Worm (Caenorhabditis elegans): ENCODE measurements around the gene Y54G11A.17.

Gene Y54G11A.17

DNA sequence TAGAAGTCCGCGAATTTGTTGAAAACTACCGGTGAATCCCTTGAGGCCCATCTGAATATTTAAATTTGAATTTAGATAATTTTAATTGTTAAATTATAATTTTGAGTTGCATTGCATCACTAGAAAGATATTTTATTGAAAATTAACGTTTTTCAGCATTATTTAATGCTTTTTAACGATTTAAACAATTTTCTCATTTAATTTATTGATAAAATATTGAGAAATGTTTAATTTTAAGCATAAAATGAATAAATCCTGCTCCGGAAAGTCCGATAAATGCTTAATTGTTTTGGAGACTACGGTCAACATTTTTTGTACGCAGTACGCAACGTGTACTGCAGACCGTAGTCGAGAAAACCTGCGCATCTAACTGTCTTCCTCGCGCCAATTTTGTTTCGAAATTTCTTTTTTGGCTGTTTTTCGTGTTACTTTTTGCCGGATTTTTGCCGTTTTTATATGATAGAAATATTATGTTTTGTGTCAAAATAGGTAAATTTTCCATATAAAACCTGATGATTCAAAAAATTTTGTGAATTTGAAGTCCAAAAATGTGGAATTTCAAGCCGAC lies at the start of gene Y54G11A.17, which contains the start of the genes lin-7 and elof-1:
Gene Y54G11A.17, minus strand, starts transcription at position 51 of the 568 bp plus-strand sequence.
Gene lin-7, minus strand, starts transcription at position 51 of the 568 bp plus-strand sequence.
Gene elof-1, plus strand, starts transcription at position 383 of the 568 bp plus-strand sequence.
- TF ChIP-seq klf-2 (GFP tag; conservative IDR thresholded peaks at IDR 0.05) (no peak), ztf-23 (GFP tag; IDR thresholded peaks at IDR 0.05) (peak; percentile 59; the same call in 1 of the 2 replicates), tab-1 (GFP tag; IDR thresholded peaks at IDR 0.05) (no peak), T22C8.4 (GFP tag; IDR thresholded peaks at IDR 0.05) (no peak), ztf-29 (GFP tag; IDR thresholded peaks at IDR 0.05) (no peak), med-1 (GFP tag; optimal IDR thresholded peaks at IDR 0.05; ENCODE audit: insufficient read depth) (no peak), flt-1 (GFP tag; IDR thresholded peaks at IDR 0.05) (peak; percentile 67), cog-1 (tag; optimal IDR thresholded peaks at IDR 0.05) (peak; percentile 15), ref-1 (GFP tag; conservative IDR thresholded peaks at IDR 0.05) (no peak)

ce11 chrII:14393766-14394165 lies 44.6 kb upstream of the Y54G11A.17 start:
- TF ChIP-seq klf-2 (GFP tag; conservative IDR thresholded peaks at IDR 0.05) (no peak), ref-1 (GFP tag; conservative IDR thresholded peaks at IDR 0.05) (no peak), ztf-29 (GFP tag; IDR thresholded peaks at IDR 0.05) (no peak), ztf-23 (GFP tag; IDR thresholded peaks at IDR 0.05) (no peak), med-1 (GFP tag; optimal IDR thresholded peaks at IDR 0.05; ENCODE audit: insufficient read depth) (no peak), T22C8.4 (GFP tag; IDR thresholded peaks at IDR 0.05) (no peak), cog-1 (tag; optimal IDR thresholded peaks at IDR 0.05) (no peak), flt-1 (GFP tag; IDR thresholded peaks at IDR 0.05) (no peak), tab-1 (GFP tag; IDR thresholded peaks at IDR 0.05) (no peak)

DNA sequence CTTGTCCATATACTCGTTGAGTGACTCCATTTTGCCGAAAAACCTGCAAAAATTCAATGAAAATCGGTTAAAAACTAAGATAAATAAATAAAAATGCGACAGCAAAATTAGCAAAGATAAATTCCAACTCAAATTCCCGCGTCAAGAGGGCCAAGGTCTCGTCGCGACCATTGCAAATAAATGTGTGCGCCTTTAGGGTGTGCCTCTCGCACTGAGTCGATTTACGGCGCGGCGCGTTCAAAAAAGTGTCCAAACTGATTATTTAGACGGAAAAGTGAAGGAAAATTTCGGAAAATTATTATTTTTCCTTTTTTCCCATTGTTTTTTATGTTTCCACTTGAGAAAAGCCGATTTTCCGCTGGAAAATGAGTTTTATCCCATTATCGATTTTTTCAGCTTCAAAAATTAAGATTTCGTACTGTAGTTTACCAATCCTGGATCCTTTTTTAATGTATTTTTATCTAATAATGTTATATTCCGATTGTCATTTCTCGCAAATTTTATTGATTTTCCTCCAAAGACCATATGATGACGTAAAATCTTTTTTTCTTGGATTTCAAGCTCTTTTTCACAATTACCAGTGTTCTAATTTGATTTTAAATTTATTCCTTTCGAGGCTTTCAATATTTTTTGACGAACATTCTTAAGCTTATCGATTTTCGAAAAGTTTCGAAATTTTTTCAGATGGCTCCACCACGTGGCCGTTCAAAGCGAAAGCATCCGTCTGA lies 41.0 kb upstream of the Y54G11A.17 start, which contains the start of the genes kbp-3 and nurf-1:
Gene kbp-3, minus strand, starts transcription at position 43 of the 728 bp plus-strand sequence.
Gene nurf-1, plus strand, starts transcription at position 678 of the 728 bp plus-strand sequence.
- no peak for TF ChIP-seq ztf-29 (GFP tag; IDR thresholded peaks at IDR 0.05)
- TF ChIP-seq T22C8.4 (GFP tag; IDR thresholded peaks at IDR 0.05) = peak; percentile 54; the same call in 1 of the 2 replicates

ce11 chrII:14388213-14388612 lies 39.0 kb upstream of the Y54G11A.17 start, which contains the start of gene F26H11.8:
Gene F26H11.8 (plus strand): TSS chrII:14388513.
- TF ChIP-seq cog-1 (tag; optimal IDR thresholded peaks at IDR 0.05) (no peak), ref-1 (GFP tag; conservative IDR thresholded peaks at IDR 0.05) (no peak), flt-1 (GFP tag; IDR thresholded peaks at IDR 0.05) (no peak), ztf-29 (GFP tag; IDR thresholded peaks at IDR 0.05) (no peak), tab-1 (GFP tag; IDR thresholded peaks at IDR 0.05) (no peak), ztf-23 (GFP tag; IDR thresholded peaks at IDR 0.05) (no peak), T22C8.4 (GFP tag; IDR thresholded peaks at IDR 0.05) (no peak), med-1 (GFP tag; optimal IDR thresholded peaks at IDR 0.05; ENCODE audit: insufficient read depth) (no peak), klf-2 (GFP tag; conservative IDR thresholded peaks at IDR 0.05) (no peak)

DNA sequence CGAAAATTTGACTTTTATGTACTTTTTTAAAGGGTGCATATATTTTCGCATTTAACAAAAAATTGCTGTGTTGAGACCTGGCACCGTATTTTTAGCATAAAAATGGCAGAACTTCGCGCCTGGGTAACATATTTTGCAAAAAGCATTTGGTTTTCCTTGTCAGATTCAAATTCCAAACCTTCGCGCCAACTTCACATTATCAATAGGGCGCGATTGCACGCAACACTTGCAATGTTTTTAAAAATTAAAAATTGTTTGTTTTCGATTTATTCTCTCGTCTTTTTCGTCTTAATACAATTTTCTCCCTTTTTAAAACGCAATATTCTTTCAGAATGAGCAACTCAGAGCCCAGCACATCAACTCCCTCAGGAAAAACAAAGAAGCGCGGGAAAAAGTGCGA lies 34.4 kb upstream of the Y54G11A.17 start, which contains the start of gene mes-2:
Gene mes-2, plus strand, starts transcription at position 330 of the 400 bp plus-strand sequence.
- TF ChIP-seq ztf-23 (GFP tag; IDR thresholded peaks at IDR 0.05) (peak; percentile 47; the same call in 1 of the 2 replicates), T22C8.4 (GFP tag; IDR thresholded peaks at IDR 0.05) (no peak), flt-1 (GFP tag; IDR thresholded peaks at IDR 0.05) (peak; percentile 74; the same call in 1 of the 2 replicates), ref-1 (GFP tag; conservative IDR thresholded peaks at IDR 0.05) (no peak), tab-1 (GFP tag; IDR thresholded peaks at IDR 0.05) (no peak), ztf-29 (GFP tag; IDR thresholded peaks at IDR 0.05) (no peak), cog-1 (tag; optimal IDR thresholded peaks at IDR 0.05) (no peak), klf-2 (GFP tag; conservative IDR thresholded peaks at IDR 0.05) (no peak), med-1 (GFP tag; optimal IDR thresholded peaks at IDR 0.05; ENCODE audit: insufficient read depth) (no peak)

ce11 chrII:14381450-14381849 lies 32.2 kb upstream of the Y54G11A.17 start, which contains the start of gene sdz-26:
Gene sdz-26 (plus strand): TSS chrII:14381750.
- TF ChIP-seq ref-1 (GFP tag; conservative IDR thresholded peaks at IDR 0.05) = no peak
- no peak for TF ChIP-seq flt-1 (GFP tag; IDR thresholded peaks at IDR 0.05)
- no peak for TF ChIP-seq cog-1 (tag; optimal IDR thresholded peaks at IDR 0.05)

ce11 chrII:14380778-14381177 lies 31.6 kb upstream of the Y54G11A.17 start:
- TF ChIP-seq flt-1 (GFP tag; IDR thresholded peaks at IDR 0.05) = no peak
- TF ChIP-seq cog-1 (tag; optimal IDR thresholded peaks at IDR 0.05) = no peak
- no peak for TF ChIP-seq ref-1 (GFP tag; conservative IDR thresholded peaks at IDR 0.05)

ce11 chrII:14377796-14378195 lies 28.6 kb upstream of the Y54G11A.17 start, which contains the start of gene acr-20:
Gene acr-20 (minus strand): TSS chrII:14377896.
- TF ChIP-seq tab-1 (GFP tag; IDR thresholded peaks at IDR 0.05) (no peak), ztf-29 (GFP tag; IDR thresholded peaks at IDR 0.05) (no peak), flt-1 (GFP tag; IDR thresholded peaks at IDR 0.05) (no peak), ztf-23 (GFP tag; IDR thresholded peaks at IDR 0.05) (no peak), med-1 (GFP tag; optimal IDR thresholded peaks at IDR 0.05; ENCODE audit: insufficient read depth) (no peak), T22C8.4 (GFP tag; IDR thresholded peaks at IDR 0.05) (no peak), ref-1 (GFP tag; conservative IDR thresholded peaks at IDR 0.05) (no peak), klf-2 (GFP tag; conservative IDR thresholded peaks at IDR 0.05) (no peak), cog-1 (tag; optimal IDR thresholded peaks at IDR 0.05) (no peak)

DNA sequence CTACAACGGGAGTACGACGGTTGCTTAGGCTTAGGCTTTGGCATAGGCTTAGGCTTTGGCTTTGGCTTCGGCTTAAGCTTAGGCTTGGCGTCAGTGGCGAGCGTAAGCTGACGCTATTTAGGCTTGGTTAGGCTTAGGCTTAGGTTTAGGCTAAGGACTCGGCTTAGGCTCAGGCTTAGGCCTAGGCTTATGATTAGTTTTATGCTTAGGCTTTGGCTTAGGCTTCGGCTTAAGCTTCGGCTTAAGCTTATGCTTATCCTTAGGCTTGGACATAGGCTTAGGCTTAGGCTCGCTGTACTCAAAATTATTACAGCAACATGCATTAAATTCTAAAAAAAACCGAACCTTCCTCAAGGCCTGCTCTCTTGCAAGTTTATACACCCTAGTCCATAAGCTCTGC lies 25.4 kb upstream of the Y54G11A.17 start:
- TF ChIP-seq ztf-29 (GFP tag; IDR thresholded peaks at IDR 0.05) (peak; percentile 19; the same call in 1 of the 2 replicates), flt-1 (GFP tag; IDR thresholded peaks at IDR 0.05) (no peak)
